Worm (Caenorhabditis elegans) whole organism, late embryonic: ENCODE measurements around the gene mbl-1.

Experiments used
- ceh-22 ChIP-seq: sonication (generic microtip); optimal IDR thresholded peaks from 2 replicates; lab custom pipeline; 2017; ENCODE audit warnings: missing biosample characterization, missing genetic modification characterization
- gmeb-2 ChIP-seq: sonication (generic microtip); optimal IDR thresholded peaks from 2 replicates; lab custom pipeline; 2016; ENCODE audit warnings: missing genetic modification characterization, inconsistent platforms, missing compliant biosample characterization
- nhr-11 ChIP-seq: fragments of 150-350 bp; optimal IDR thresholded peaks from 2 replicates; lab custom pipeline; 2014; ENCODE audit warnings: missing biosample characterization, missing genetic modification characterization
- pat-9 ChIP-seq: fragments of 200-800 bp; sonication (Bioruptor generic); optimal IDR thresholded peaks from 2 replicates; lab custom pipeline; 2018; ENCODE audit warnings: mild to moderate bottlenecking, missing genetic modification characterization, moderate library complexity, missing compliant biosample characterization
- rnt-1 ChIP-seq: sonication (generic microtip); optimal IDR thresholded peaks from 2 replicates; lab custom pipeline; 2016; ENCODE audit warnings: missing genetic modification characterization, missing compliant biosample characterization

DNA sequence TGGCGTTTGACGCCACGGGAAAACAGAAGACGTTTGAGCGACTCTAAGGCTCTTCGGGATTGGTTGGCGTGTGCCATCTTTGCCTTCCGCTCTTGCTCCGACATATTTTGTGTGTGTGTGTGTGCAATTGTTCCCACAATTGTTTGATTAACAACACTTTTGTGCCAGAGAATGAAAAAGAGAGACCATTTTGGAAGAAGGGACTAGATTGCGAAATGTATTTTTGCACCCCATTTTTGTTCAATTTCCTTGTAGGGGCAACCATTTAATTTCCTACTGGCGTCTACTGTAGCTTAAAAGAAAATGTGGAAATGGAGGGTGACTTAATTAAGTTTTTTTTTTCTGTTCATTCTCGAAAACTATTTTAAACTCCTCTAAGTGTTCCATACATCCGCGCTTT lies 23.7 kb downstream of the mbl-1 start:
- TF ChIP-seq ceh-22 (tag; lab: Kevin White, UChicago) (no peak), gmeb-2 (tag; lab: Kevin White, UChicago) (no peak), pat-9 (tag; lab: Kevin White, UChicago) (no peak), rnt-1 (no peak), nhr-11 (tag; lab: Kevin White, UChicago) (no peak)
